Fruit fly (Drosophila melanogaster): ENCODE measurements around the gene Ptp36E.

dm6 chr2L:18209137-18209536 is 24.3 kb upstream of the Ptp36E start, which contains the start of gene CG31802:
- TF ChIP-seq pdm3 (GFP tag; optimal IDR thresholded peaks at IDR 0.05) (no peak), CG6808 (GFP tag; optimal IDR thresholded peaks at IDR 0.05) (no peak), CG16779 (tag; optimal IDR thresholded peaks at IDR 0.05) (no peak), Eip78C (GFP tag) (no peak), Ets21C (GFP tag; optimal IDR thresholded peaks at IDR 0.05) (no peak), acj6 (GFP tag; optimal IDR thresholded peaks at IDR 0.05) (no peak), spab (GFP tag; optimal IDR thresholded peaks at IDR 0.05) (no peak), CG6854 (GFP tag; optimal IDR thresholded peaks at IDR 0.05) (no peak)
